Worm (Caenorhabditis elegans) whole organism, L4 larva: ENCODE data around the gene nhr-161.

Experiments used
- dpl-1 ChIP-seq: fragments of 150-350 bp; optimal IDR thresholded peaks from 2 replicates; lab custom pipeline; 2014; ENCODE audit warnings: missing biosample characterization, missing genetic modification reagents, missing genetic modification characterization
- fkh-10 ChIP-seq: fragments of 150-350 bp; optimal IDR thresholded peaks from 2 replicates; lab custom pipeline; 2014; ENCODE audit warnings: missing biosample characterization, missing genetic modification reagents, missing genetic modification characterization
- fos-1 ChIP-seq: fragments of 150-350 bp; optimal IDR thresholded peaks from 2 replicates; lab custom pipeline; 2014; ENCODE audit warnings: missing biosample characterization, missing genetic modification characterization
- lin-15B ChIP-seq: fragments of 150-350 bp; sonication (generic microtip); optimal IDR thresholded peaks from 3 replicates; lab custom pipeline; 2014; ENCODE audit warnings: missing biosample characterization, missing genetic modification characterization
- nhr-11 ChIP-seq: fragments of 150-350 bp; optimal IDR thresholded peaks from 2 replicates; lab custom pipeline; 2014; ENCODE audit warnings: missing biosample characterization, missing genetic modification characterization
- nhr-48 ChIP-seq: sonication (generic microtip); optimal IDR thresholded peaks from 2 replicates; lab custom pipeline; 2016; ENCODE audit warnings: mild to moderate bottlenecking, missing genetic modification characterization, missing compliant biosample characterization
- nhr-77 ChIP-seq: fragments of 150-350 bp; optimal IDR thresholded peaks from 2 replicates; lab custom pipeline; 2014; ENCODE audit warnings: missing biosample characterization, missing genetic modification characterization
- snpc-4 ChIP-seq: fragments of 150-350 bp; optimal IDR thresholded peaks from 2 replicates; lab custom pipeline; 2014; ENCODE audit warnings: missing biosample characterization, missing genetic modification characterization
- zag-1 ChIP-seq: fragments of 150-350 bp; optimal IDR thresholded peaks from 2 replicates; lab custom pipeline; 2014; ENCODE audit warnings: missing biosample characterization, missing genetic modification characterization

DNA sequence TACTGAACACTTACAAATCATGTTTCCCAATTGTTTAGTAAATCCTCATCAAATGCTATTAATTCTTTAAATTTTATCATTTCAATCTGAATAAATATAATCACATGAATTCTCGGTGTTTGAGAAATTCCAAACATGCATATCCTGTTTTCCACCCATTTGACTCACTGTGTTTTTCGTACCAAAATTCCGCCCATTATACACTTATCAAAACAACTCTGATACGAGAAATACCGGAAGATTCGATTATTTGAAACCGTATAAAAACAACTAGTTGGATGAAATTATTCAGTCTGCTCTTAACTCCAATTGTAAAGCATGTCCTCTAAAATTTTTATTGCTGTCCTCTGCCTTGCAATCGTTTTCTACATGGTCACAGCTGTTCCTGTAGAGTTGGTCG lies 34.5 kb downstream of the nhr-161 start, which contains the start of gene Y57E12B.1:
- TF ChIP-seq nhr-48 (tag; lab: Kevin White, UChicago) (no peak), nhr-77 (tag; lab: Kevin White, UChicago) (no peak), fos-1 (tag; lab: Kevin White, UChicago) (no peak), nhr-11 (tag; lab: Kevin White, UChicago) (no peak), snpc-4 (tag; lab: Kevin White, UChicago) (no peak), fkh-10 (GFP tag; lab: Kevin White, UChicago) (no peak), dpl-1 (GFP tag; lab: Kevin White, UChicago) (no peak), lin-15B (tag; lab: Kevin White, UChicago) (no peak), zag-1 (tag; lab: Kevin White, UChicago) (no peak)
